Fruit fly (Drosophila melanogaster) whole organism, embryonic: ENCODE data around the gene Scgbeta.

Experiments
- B-H2 ChIP-seq: fragments of 200-800 bp; sonication (Bioruptor generic); optimal IDR thresholded peaks from 2 replicates; lab custom pipeline; 2018; ENCODE audit warnings: missing biosample characterization, mild to moderate bottlenecking, missing genetic modification characterization
- BEAF-32 ChIP-seq: fragments of 200-800 bp; sonication (Bioruptor generic); optimal IDR thresholded peaks from 3 replicates; lab custom pipeline; 2017; ENCODE audit warnings: missing biosample characterization, missing genetic modification characterization, mild to moderate bottlenecking, moderate library complexity, missing genetic modification reagents
- BtbVII ChIP-seq: fragments of 200-800 bp; sonication (Bioruptor generic); optimal IDR thresholded peaks from 3 replicates; lab custom pipeline; 2017; ENCODE audit warnings: missing biosample characterization, mild to moderate bottlenecking, missing genetic modification characterization
- CG11093 ChIP-seq: fragments of 200-800 bp; sonication (Bioruptor generic); IDR thresholded peaks from 3 replicates; pipeline ENCODE4 v1.3.6; 2022; ENCODE audit warnings: missing biosample characterization, missing genetic modification characterization
- CG13287 ChIP-seq: fragments of 200-800 bp; sonication (Bioruptor generic); IDR thresholded peaks from 2 replicates; pipeline ENCODE4 v1.3.6; 2022; ENCODE audit warnings: missing biosample characterization, missing genetic modification characterization; ENCODE audit not compliant: partially characterized antibody
- CG14860 ChIP-seq: fragments of 200-800 bp; sonication (Bioruptor generic); IDR thresholded peaks from 3 replicates; pipeline ENCODE4 v1.3.6; 2022; ENCODE audit warnings: missing biosample characterization, missing genetic modification characterization; ENCODE audit not compliant: partially characterized antibody
- CG15514 ChIP-seq: fragments of 200-800 bp; sonication (Bioruptor generic); optimal IDR thresholded peaks from 3 replicates; lab custom pipeline; 2017; ENCODE audit warnings: missing biosample characterization, missing genetic modification characterization, mild to moderate bottlenecking, moderate library complexity, missing genetic modification reagents
- CG16779 ChIP-seq: fragments of 200-800 bp; sonication (Bioruptor generic); IDR thresholded peaks from 2 replicates; pipeline ENCODE4 v1.3.6; 2022; ENCODE audit warnings: missing biosample characterization, missing genetic modification characterization
- CG17912 ChIP-seq: fragments of 200-800 bp; sonication (Bioruptor generic); optimal IDR thresholded peaks from 2 replicates; lab custom pipeline; 2018; ENCODE audit warnings: missing biosample characterization, mild to moderate bottlenecking, missing genetic modification characterization
- CG2199 ChIP-seq: fragments of 200-800 bp; sonication (Bioruptor generic); IDR thresholded peaks from 3 replicates; pipeline ENCODE4 v1.3.6; 2022; ENCODE audit warnings: missing biosample characterization, missing genetic modification characterization
- CG31365 ChIP-seq: fragments of 200-800 bp; sonication (Bioruptor generic); optimal IDR thresholded peaks from 2 replicates; lab custom pipeline; 2018; ENCODE audit warnings: missing biosample characterization, mild to moderate bottlenecking, missing genetic modification characterization
- CG34224 ChIP-seq: fragments of 200-800 bp; sonication (Bioruptor generic); IDR thresholded peaks from 3 replicates; pipeline ENCODE4 v1.3.6; 2022; ENCODE audit warnings: missing biosample characterization, missing genetic modification characterization; ENCODE audit not compliant: partially characterized antibody
- CG4730 ChIP-seq: fragments of 200-800 bp; sonication (Bioruptor generic); IDR thresholded peaks from 2 replicates; pipeline ENCODE4 v1.3.6; 2022; ENCODE audit warnings: missing biosample characterization, missing genetic modification characterization
- CG6854 ChIP-seq: fragments of 200-800 bp; sonication (Bioruptor generic); optimal IDR thresholded peaks from 3 replicates; lab custom pipeline; 2017; ENCODE audit warnings: missing biosample characterization, mild to moderate bottlenecking, missing genetic modification characterization
- CG7987 ChIP-seq: fragments of 200-800 bp; sonication (Bioruptor generic); optimal IDR thresholded peaks from 2 replicates; lab custom pipeline; 2018; ENCODE audit warnings: missing biosample characterization, mild to moderate bottlenecking, missing genetic modification characterization, moderate library complexity
- Dad ChIP-seq: fragments of 200-800 bp; sonication (Bioruptor generic); optimal IDR thresholded peaks from 3 replicates; lab custom pipeline; 2016; ENCODE audit warnings: missing biosample characterization, missing genetic modification characterization
- E2f1 ChIP-seq: fragments of 200-800 bp; sonication (Bioruptor generic); IDR thresholded peaks from 2 replicates; pipeline ENCODE4 v1.3.6; 2022; ENCODE audit warnings: missing biosample characterization, missing genetic modification characterization
- HmgD ChIP-seq: fragments of 200-800 bp; sonication (Bioruptor generic); optimal IDR thresholded peaks from 3 replicates; lab custom pipeline; 2016; ENCODE audit warnings: missing biosample characterization, missing genetic modification characterization
- MESR4 ChIP-seq: fragments of 200-800 bp; sonication (Bioruptor generic); optimal IDR thresholded peaks from 2 replicates; lab custom pipeline; 2018; ENCODE audit warnings: missing biosample characterization, mild to moderate bottlenecking, missing genetic modification characterization, moderate library complexity
- Nf-YC ChIP-seq: fragments of 200-800 bp; optimal IDR thresholded peaks from 3 replicates; lab custom pipeline; 2019; ENCODE audit warnings: missing biosample characterization, mild to moderate bottlenecking, missing genetic modification characterization, moderate library complexity
- Scr ChIP-seq: fragments of 200-800 bp; sonication (Bioruptor generic); IDR thresholded peaks from 2 replicates; pipeline ENCODE4 v1.3.6; 2022; ENCODE audit warnings: missing biosample characterization, missing genetic modification characterization; ENCODE audit not compliant: partially characterized antibody
- Sry-δ ChIP-seq: fragments of 200-800 bp; sonication (Bioruptor generic); optimal IDR thresholded peaks from 2 replicates; lab custom pipeline; 2016; ENCODE audit warnings: missing biosample characterization, missing genetic modification characterization
- Stat92E ChIP-seq, 3 experiments: fragments of >200 bp in 2 of 3; fragments of 200-800 bp in 1 of 3; sonication (Bioruptor generic) in 1 of 3; optimal IDR thresholded peaks; 2 replicates each; lab custom pipeline; 2017 to 2019; ENCODE audit warnings: missing biosample characterization in 3 of 3, missing genetic modification characterization in 3 of 3, mild to moderate bottlenecking in 1 of 3, moderate library complexity in 1 of 3
- amos ChIP-seq: fragments of 200-800 bp; sonication (Bioruptor generic); IDR thresholded peaks from 2 replicates; pipeline ENCODE4 v1.3.6; 2022; ENCODE audit warnings: missing biosample characterization, missing genetic modification characterization; ENCODE audit not compliant: partially characterized antibody
- ato ChIP-seq: fragments of 200-800 bp; sonication (Bioruptor generic); IDR thresholded peaks from 2 replicates; pipeline ENCODE4 v1.3.6; 2022; ENCODE audit warnings: missing biosample characterization, missing genetic modification characterization; ENCODE audit not compliant: partially characterized antibody
- az2 ChIP-seq: fragments of 200-800 bp; sonication (Bioruptor generic); optimal IDR thresholded peaks from 3 replicates; lab custom pipeline; 2016; ENCODE audit warnings: missing biosample characterization, missing genetic modification characterization
- bsh ChIP-seq, 2 experiments: fragments of 200-800 bp; sonication (Bioruptor generic); optimal IDR thresholded peaks; 2 replicates each; lab custom pipeline; 2017 to 2018; ENCODE audit warnings: mild to moderate bottlenecking in 2 of 2, missing biosample characterization in 2 of 2, missing genetic modification characterization in 2 of 2, moderate library complexity in 1 of 2
- cg ChIP-seq: fragments of 200-800 bp; sonication (Bioruptor generic); optimal IDR thresholded peaks from 3 replicates; lab custom pipeline; 2019; ENCODE audit warnings: missing biosample characterization, mild to moderate bottlenecking, missing genetic modification characterization, moderate library complexity
- chinmo ChIP-seq: fragments of 200-800 bp; sonication (Bioruptor generic); IDR thresholded peaks from 4 replicates; pipeline ENCODE4 v1.3.6; 2022; ENCODE audit warnings: missing biosample characterization, missing genetic modification characterization; ENCODE audit not compliant: partially characterized antibody
- chn ChIP-seq: fragments of 200-800 bp; sonication (Bioruptor generic); optimal IDR thresholded peaks from 2 replicates; lab custom pipeline; 2016; ENCODE audit warnings: missing biosample characterization, missing genetic modification characterization
- dan ChIP-seq: fragments of 200-800 bp; sonication (Bioruptor generic); IDR thresholded peaks from 2 replicates; pipeline ENCODE4 v1.3.6; 2022; ENCODE audit warnings: missing biosample characterization, missing genetic modification characterization
- kni ChIP-seq: fragments of 200-800 bp; sonication (Bioruptor generic); optimal IDR thresholded peaks from 3 replicates; lab custom pipeline; 2017; ENCODE audit warnings: mild to moderate bottlenecking, missing biosample characterization, missing genetic modification reagents, missing genetic modification characterization
- nerfin-2 ChIP-seq: fragments of 200-800 bp; sonication (Bioruptor generic); IDR thresholded peaks from 2 replicates; pipeline ENCODE4 v1.3.6; 2022; ENCODE audit warnings: missing biosample characterization, missing genetic modification characterization; ENCODE audit not compliant: partially characterized antibody
- ranshi ChIP-seq: fragments of 200-800 bp; sonication (Bioruptor generic); IDR thresholded peaks from 2 replicates; pipeline ENCODE4 v1.3.6; 2022; ENCODE audit warnings: missing biosample characterization, missing genetic modification characterization
- sens ChIP-seq: fragments of 200-800 bp; sonication (Bioruptor generic); peaks from one replicate; lab custom pipeline; 2016; ENCODE audit warnings: missing biosample characterization, missing genetic modification characterization
- vvl ChIP-seq: fragments of 200-800 bp; sonication (Bioruptor generic); IDR thresholded peaks from 2 replicates; pipeline ENCODE4 v1.3.6; 2022; ENCODE audit warnings: missing biosample characterization, missing genetic modification characterization
- zen ChIP-seq: fragments of 200-800 bp; sonication (Bioruptor generic); optimal IDR thresholded peaks from 3 replicates; lab custom pipeline; 2018; ENCODE audit warnings: missing biosample characterization, mild to moderate bottlenecking, missing genetic modification characterization, moderate library complexity

The Scgbeta gene

DNA sequence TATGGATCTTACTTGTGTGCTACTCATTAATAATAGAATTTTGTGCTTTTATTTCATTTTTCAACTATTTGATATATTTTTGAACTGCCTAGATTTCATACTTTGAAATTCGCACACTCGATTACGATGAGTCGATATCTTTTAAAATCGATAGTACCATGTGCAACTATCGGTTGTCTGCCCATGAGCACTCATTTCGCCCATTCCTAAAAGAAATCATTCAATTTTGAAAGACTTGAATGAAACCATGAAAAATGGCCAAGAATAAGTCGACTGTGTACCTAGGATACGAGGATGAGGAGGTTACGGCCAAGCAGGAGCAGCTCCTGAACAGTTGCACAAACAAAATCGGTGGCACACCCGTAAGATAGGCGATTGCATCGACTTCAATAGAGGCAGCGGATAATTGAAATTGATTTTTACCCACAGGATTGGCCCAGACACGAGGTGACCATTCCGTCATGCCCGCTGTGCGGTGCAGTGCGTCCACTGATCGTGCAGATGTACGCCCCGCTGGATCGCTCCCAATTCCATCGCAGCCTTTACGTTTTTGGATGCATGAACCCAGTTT, 34.2 kb upstream of the Scgbeta start, which contains the start of gene trus (continued):
- TF ChIP-seq chn (GFP tag; lab: Kevin White, UChicago) (no peak), CG34224 (GFP tag; lab: Robert Waterston, UW) (peak; percentile 92), CG11093 (GFP tag; lab: Robert Waterston, UW) (no peak), BEAF-32 (peak; percentile 83), CG13287 (GFP tag; lab: Robert Waterston, UW) (peak; percentile 95), CG15514 (GFP tag; lab: Kevin White, UChicago) (peak; percentile 46), amos (GFP tag; lab: Robert Waterston, UW) (peak; percentile 90), B-H2 (peak; percentile 11), Sry-δ (GFP tag; lab: Kevin White, UChicago) (peak; percentile 89), cg (no peak), MESR4 (GFP tag; lab: Kevin White, UChicago) (peak; percentile 79), ranshi (GFP tag; lab: Robert Waterston, UW) (no peak), CG14860 (GFP tag; lab: Robert Waterston, UW) (peak; percentile 76), bsh (GFP tag; optimal IDR thresholded peaks at IDR 0.05; lab: Kevin White, UChicago) (no peak), zen (tag; lab: Kevin White, UChicago) (peak; percentile 7), CG4730 (GFP tag; lab: Robert Waterston, UW) (no peak), Scr (GFP tag; lab: Robert Waterston, UW) (peak; percentile 86), E2f1 (GFP tag; lab: Robert Waterston, UW) (no peak), CG7987 (GFP tag; lab: Kevin White, UChicago) (no peak), CG6854 (GFP tag; lab: Kevin White, UChicago) (no peak), nerfin-2 (GFP tag; lab: Robert Waterston, UW) (peak; percentile 69), CG16779 (GFP tag; lab: Robert Waterston, UW) (no peak), Dad (GFP tag; lab: Kevin White, UChicago) (no peak), HmgD (no peak), CG31365 (tag; lab: Kevin White, UChicago) (no peak), ato (GFP tag; lab: Robert Waterston, UW) (peak; percentile 89), dan (no peak), CG17912 (GFP tag; lab: Kevin White, UChicago) (no peak), az2 (GFP tag; lab: Kevin White, UChicago) (no peak)

DNA sequence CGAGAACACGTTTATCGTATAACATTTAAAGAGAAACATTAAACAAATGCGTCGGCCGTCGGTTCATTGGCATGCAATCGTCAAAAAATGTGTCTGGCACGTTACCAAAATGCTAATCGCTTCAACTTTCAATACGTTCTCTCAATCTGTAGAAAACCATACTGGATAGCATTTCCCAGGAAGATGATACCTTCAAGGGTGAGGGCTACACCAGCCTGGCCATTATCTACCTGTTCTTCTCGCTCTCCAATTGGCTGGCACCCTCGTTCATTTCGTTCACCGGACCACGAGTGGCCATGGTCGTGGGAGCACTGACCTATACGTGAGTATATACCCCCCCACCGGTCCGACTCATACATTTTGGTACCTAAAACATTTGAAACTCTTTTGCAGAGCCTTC, 32.3 kb upstream of the Scgbeta start:
- TF ChIP-seq sens (GFP tag; lab: Kevin White, UChicago) (no peak), chinmo (GFP tag; lab: Robert Waterston, UW) (0 out of 4 replicates have a peak, but pooled peaks have one; percentile 65), Nf-YC (tag; lab: Kevin White, UChicago) (peak; percentile 7), BtbVII (GFP tag; lab: Kevin White, UChicago) (no peak), Stat92E (GFP tag; optimal IDR thresholded peaks at IDR 0.05; lab: Kevin White, UChicago) (peak in 1 of 3 experiments; percentile 33), CG2199 (GFP tag; lab: Robert Waterston, UW) (0 out of 3 replicates have a peak, but pooled peaks have one; percentile 16), vvl (0 out of 2 replicates have a peak, but pooled peaks have one; percentile 19), kni (GFP tag; lab: Kevin White, UChicago) (peak; percentile 90)
